Fruit fly (Drosophila melanogaster) S2 (cell line): ENCODE measurements around the gene amrt.

ENCODE experiments used
- CG8478 ChIP-seq: fragments of >200 bp; optimal IDR thresholded peaks from 2 replicates; lab custom pipeline; 2018
- CTCF ChIP-seq, 2 experiments: fragments of >200 bp; optimal IDR thresholded peaks; 2 replicates each; lab custom pipeline; 2018

DNA sequence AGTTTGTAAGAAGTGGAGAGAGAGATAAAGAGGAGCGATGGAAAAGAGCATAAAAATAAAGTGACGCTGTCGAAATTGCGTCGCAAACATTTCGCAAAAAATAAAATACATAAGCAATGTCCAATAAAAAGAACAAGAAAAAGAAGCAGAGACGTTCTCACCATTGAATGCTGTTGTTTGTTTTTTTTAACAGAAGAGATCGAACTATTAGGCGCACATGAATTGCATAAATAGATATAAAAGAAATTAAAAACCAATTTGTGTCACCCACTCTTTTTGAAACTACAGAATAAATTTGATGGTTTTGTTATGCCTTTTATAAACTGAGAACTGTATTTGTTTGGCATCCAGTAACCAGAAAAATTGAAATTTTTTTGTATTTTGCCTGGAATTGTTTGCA, 28.5 kb upstream of the amrt start:
- TF ChIP-seq CTCF (optimal IDR thresholded peaks at IDR 0.05; lab: Kevin White, UChicago) (no peak), CG8478 (no peak)
